Worm (Caenorhabditis elegans) whole organism, L2 larva: ENCODE measurements around the gene C56G2.9.

ENCODE experiments used
- C34F6.9 ChIP-seq: fragments of 150-350 bp; optimal IDR thresholded peaks from 2 replicates; lab custom pipeline; 2014; ENCODE audit warnings: missing biosample characterization, missing genetic modification characterization
- F13H6.1 ChIP-seq: sonication (generic microtip); optimal IDR thresholded peaks from 2 replicates; lab custom pipeline; 2016; ENCODE audit warnings: missing genetic modification characterization, missing compliant biosample characterization
- R02D3.7 ChIP-seq: fragments of 150-350 bp; optimal IDR thresholded peaks from 2 replicates; lab custom pipeline; 2014; ENCODE audit warnings: missing biosample characterization, missing genetic modification characterization
- Y55F3AM.14 ChIP-seq: fragments of 200-800 bp; sonication (Bioruptor generic); optimal IDR thresholded peaks from 2 replicates; lab custom pipeline; 2018; ENCODE audit warnings: mild to moderate bottlenecking, missing genetic modification characterization, missing compliant biosample characterization
- ZK546.5 ChIP-seq: sonication (generic microtip); optimal IDR thresholded peaks from 2 replicates; lab custom pipeline; 2017; ENCODE audit warnings: missing biosample characterization, missing genetic modification characterization
- alr-1 ChIP-seq: fragments of 150-350 bp; optimal IDR thresholded peaks from 2 replicates; lab custom pipeline; 2014; ENCODE audit warnings: missing biosample characterization, missing genetic modification characterization
- aly-2 ChIP-seq: fragments of 150-350 bp; optimal IDR thresholded peaks from 2 replicates; lab custom pipeline; 2014; ENCODE audit warnings: missing biosample characterization, missing genetic modification characterization
- ama-1 ChIP-seq: fragments of 150-350 bp; optimal IDR thresholded peaks from 2 replicates; lab custom pipeline; 2018; ENCODE audit warnings: inconsistent platforms
- blmp-1 ChIP-seq: sonication (generic microtip); optimal IDR thresholded peaks from 2 replicates; lab custom pipeline; 2017; ENCODE audit warnings: missing genetic modification characterization, mild to moderate bottlenecking, missing compliant biosample characterization, antibody characterized with exemption, moderate library complexity; ENCODE audit not compliant: insufficient read depth
- ceh-16 ChIP-seq: fragments of 150-350 bp; optimal IDR thresholded peaks from 2 replicates; lab custom pipeline; 2014; ENCODE audit warnings: missing biosample characterization, missing genetic modification characterization
- ceh-82 ChIP-seq: fragments of 150-350 bp; optimal IDR thresholded peaks from 2 replicates; lab custom pipeline; 2014; ENCODE audit warnings: missing biosample characterization, missing genetic modification characterization
- crh-2 ChIP-seq: sonication (generic microtip); optimal IDR thresholded peaks from 2 replicates; lab custom pipeline; 2017; ENCODE audit warnings: missing biosample characterization, missing genetic modification characterization
- dmd-4 ChIP-seq: sonication (generic microtip); optimal IDR thresholded peaks from 2 replicates; lab custom pipeline; 2017; ENCODE audit warnings: missing biosample characterization, missing genetic modification characterization
- egl-27 ChIP-seq: sonication (generic microtip); optimal IDR thresholded peaks from 3 replicates; lab custom pipeline; 2017; ENCODE audit warnings: missing biosample characterization, missing genetic modification reagents, missing genetic modification characterization
- elt-1 ChIP-seq: fragments of 150-350 bp; optimal IDR thresholded peaks from 2 replicates; lab custom pipeline; 2014; ENCODE audit warnings: missing biosample characterization, missing genetic modification characterization
- elt-3 ChIP-seq: sonication (generic microtip); optimal IDR thresholded peaks from 2 replicates; lab custom pipeline; 2017; ENCODE audit warnings: missing biosample characterization, missing genetic modification characterization
- fos-1 ChIP-seq: fragments of 150-350 bp; optimal IDR thresholded peaks from 2 replicates; lab custom pipeline; 2014; ENCODE audit warnings: missing biosample characterization, missing genetic modification characterization
- gmeb-1 ChIP-seq: fragments of 150-350 bp; optimal IDR thresholded peaks from 2 replicates; lab custom pipeline; 2014; ENCODE audit warnings: missing biosample characterization, missing genetic modification characterization
- lin-11 ChIP-seq: fragments of 150-350 bp; sonication (generic microtip); optimal IDR thresholded peaks from 2 replicates; lab custom pipeline; 2014; ENCODE audit warnings: missing biosample characterization, missing genetic modification characterization, inconsistent platforms, mixed read lengths
- lin-13 ChIP-seq: fragments of 150-350 bp; optimal IDR thresholded peaks from 2 replicates; lab custom pipeline; 2014; ENCODE audit warnings: missing biosample characterization, missing genetic modification reagents, missing genetic modification characterization
- lin-39 ChIP-seq: fragments of 150-350 bp; optimal IDR thresholded peaks from 2 replicates; lab custom pipeline; 2014; ENCODE audit warnings: missing biosample characterization, missing genetic modification reagents, missing genetic modification characterization
- lsy-2 ChIP-seq, 2 experiments: fragments of 150-350 bp in 1 of 2; sonication (generic microtip) in 1 of 2; optimal IDR thresholded peaks; 2 replicates each; lab custom pipeline; 2014 to 2017; ENCODE audit warnings: missing biosample characterization in 2 of 2, missing genetic modification characterization in 2 of 2
- mab-5 ChIP-seq: fragments of 150-350 bp; optimal IDR thresholded peaks from 2 replicates; lab custom pipeline; 2014; ENCODE audit warnings: missing biosample characterization, missing genetic modification characterization
- mbf-1 ChIP-seq: sonication (generic microtip); optimal IDR thresholded peaks from 2 replicates; lab custom pipeline; 2017; ENCODE audit warnings: missing biosample characterization, missing genetic modification characterization
- mdl-1 ChIP-seq, 2 experiments: fragments of 150-350 bp in 1 of 2; sonication (generic microtip) in 1 of 2; optimal IDR thresholded peaks; 2 replicates each; lab custom pipeline; 2017; ENCODE audit warnings: missing biosample characterization in 2 of 2, missing genetic modification characterization in 2 of 2
- nhr-10 ChIP-seq: sonication (generic microtip); optimal IDR thresholded peaks from 2 replicates; lab custom pipeline; 2017; ENCODE audit warnings: missing biosample characterization, missing genetic modification characterization
- nhr-11 ChIP-seq: fragments of 150-350 bp; optimal IDR thresholded peaks from 2 replicates; lab custom pipeline; 2014; ENCODE audit warnings: missing biosample characterization, missing genetic modification characterization
- nhr-12 ChIP-seq: fragments of 150-350 bp; optimal IDR thresholded peaks from 2 replicates; lab custom pipeline; 2014; ENCODE audit warnings: missing biosample characterization, missing genetic modification characterization
- nhr-129 ChIP-seq: fragments of 150-350 bp; optimal IDR thresholded peaks from 2 replicates; lab custom pipeline; 2014; ENCODE audit warnings: missing biosample characterization, missing genetic modification characterization
- nhr-21 ChIP-seq: fragments of 150-350 bp; optimal IDR thresholded peaks from 2 replicates; lab custom pipeline; 2014; ENCODE audit warnings: missing biosample characterization, missing genetic modification characterization
- nhr-23 ChIP-seq: fragments of 150-350 bp; optimal IDR thresholded peaks from 2 replicates; lab custom pipeline; 2014; ENCODE audit warnings: missing biosample characterization, missing genetic modification reagents, missing genetic modification characterization
- nhr-237 ChIP-seq: fragments of 150-350 bp; optimal IDR thresholded peaks from 2 replicates; lab custom pipeline; 2014; ENCODE audit warnings: missing biosample characterization, missing genetic modification characterization
- nhr-25 ChIP-seq: fragments of 150-350 bp; sonication (generic microtip); optimal IDR thresholded peaks from 3 replicates; lab custom pipeline; 2014; ENCODE audit warnings: missing biosample characterization, missing genetic modification characterization
- nhr-6 ChIP-seq: fragments of 150-350 bp; optimal IDR thresholded peaks from 2 replicates; lab custom pipeline; 2014; ENCODE audit warnings: missing biosample characterization, missing genetic modification characterization
- nhr-77 ChIP-seq: fragments of 150-350 bp; optimal IDR thresholded peaks from 2 replicates; lab custom pipeline; 2014; ENCODE audit warnings: missing biosample characterization, missing genetic modification characterization
- peb-1 ChIP-seq: fragments of 150-350 bp; optimal IDR thresholded peaks from 2 replicates; lab custom pipeline; 2014; ENCODE audit warnings: missing biosample characterization, missing genetic modification characterization
- sem-4 ChIP-seq: fragments of 150-350 bp; optimal IDR thresholded peaks from 2 replicates; lab custom pipeline; 2014; ENCODE audit warnings: missing biosample characterization, missing genetic modification reagents, missing genetic modification characterization
- skn-1 ChIP-seq: sonication (generic microtip); optimal IDR thresholded peaks from 2 replicates; lab custom pipeline; 2017; ENCODE audit warnings: missing biosample characterization, missing genetic modification characterization
- sma-3 ChIP-seq: sonication (generic microtip); optimal IDR thresholded peaks from 2 replicates; lab custom pipeline; 2016; ENCODE audit warnings: missing genetic modification reagents, missing genetic modification characterization, missing compliant biosample characterization
- sma-9 ChIP-seq, 2 experiments: fragments of 150-350 bp in 1 of 2; sonication (generic microtip) in 1 of 2; optimal IDR thresholded peaks; 2 replicates each; lab custom pipeline; 2014 to 2016; ENCODE audit warnings: missing genetic modification characterization in 2 of 2, mild to moderate bottlenecking in 1 of 2, missing biosample characterization in 1 of 2, missing compliant biosample characterization in 1 of 2, missing genetic modification reagents in 1 of 2, moderate library complexity in 1 of 2
- snpc-4 ChIP-seq: fragments of 150-350 bp; optimal IDR thresholded peaks from 2 replicates; lab custom pipeline; 2014; ENCODE audit warnings: missing biosample characterization, missing genetic modification characterization
- unc-39 ChIP-seq: fragments of 150-350 bp; optimal IDR thresholded peaks from 2 replicates; lab custom pipeline; 2014; ENCODE audit warnings: missing biosample characterization, missing genetic modification characterization
- unc-55 ChIP-seq: fragments of 150-350 bp; sonication (generic microtip); optimal IDR thresholded peaks from 3 replicates; lab custom pipeline; 2014; ENCODE audit warnings: missing biosample characterization, missing genetic modification reagents, missing genetic modification characterization
- unc-62 ChIP-seq: fragments of 150-350 bp; optimal IDR thresholded peaks from 2 replicates; lab custom pipeline; 2014; ENCODE audit warnings: missing biosample characterization, missing genetic modification reagents, missing genetic modification characterization
- zag-1 ChIP-seq: fragments of 150-350 bp; optimal IDR thresholded peaks from 2 replicates; lab custom pipeline; 2014; ENCODE audit warnings: missing biosample characterization, missing genetic modification characterization
- ztf-1 ChIP-seq: fragments of 200-800 bp; sonication (Bioruptor generic); conservative IDR thresholded peaks from 2 replicates; pipeline ENCODE4 v1.3.6; 2022; ENCODE audit warnings: missing genetic modification characterization, missing compliant biosample characterization
- ztf-11 ChIP-seq: sonication (generic microtip); optimal IDR thresholded peaks from 2 replicates; lab custom pipeline; 2017; ENCODE audit warnings: missing biosample characterization, missing genetic modification characterization
- ztf-4 ChIP-seq: fragments of 150-350 bp; optimal IDR thresholded peaks from 2 replicates; lab custom pipeline; 2014; ENCODE audit warnings: missing biosample characterization, missing genetic modification characterization

C56G2.9 gene

DNA sequence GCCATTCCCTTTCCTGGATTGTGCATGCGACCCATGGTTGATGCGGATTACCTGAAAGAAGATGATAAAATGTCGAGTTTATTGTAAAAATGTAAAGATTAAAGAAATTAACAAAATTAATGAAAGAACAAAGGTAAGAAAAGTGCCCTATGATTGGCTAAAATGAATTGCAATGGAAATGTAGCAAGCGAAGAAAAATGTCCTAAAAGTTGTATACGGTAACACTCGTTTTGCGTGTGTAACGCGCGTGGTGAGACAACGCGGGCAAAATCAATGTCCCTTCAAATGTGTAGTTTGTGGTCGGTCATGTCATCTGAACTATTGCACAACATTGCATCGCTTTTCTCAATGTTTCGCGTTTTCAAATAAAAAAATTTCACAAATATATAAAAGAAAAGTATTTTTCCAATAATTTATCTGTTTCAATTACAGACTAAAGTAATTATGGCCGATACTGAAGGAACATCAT is 31.9 kb upstream of the C56G2.9 start, which contains the start of the genes rps-13 and nfx-1:
Gene rps-13 (minus strand): TSS at position 51 of the 469 bp plus-strand sequence.
Gene nfx-1 (plus strand): TSS at position 433 of the 469 bp plus-strand sequence.
- TF ChIP-seq nhr-237 (tag; lab: Kevin White, UChicago) (no peak), unc-55 (GFP tag; lab: Kevin White, UChicago) (peak; percentile 95), F13H6.1 (tag; lab: Kevin White, UChicago) (peak; percentile 54), lsy-2 (tag; optimal IDR thresholded peaks at IDR 0.05; lab: Kevin White, UChicago) (peak; percentile 96 to 99), ama-1 (lab: Kevin White, UChicago) (peak; percentile 27), elt-1 (no peak), ztf-1 (GFP tag; lab: Robert Waterston, UW) (no peak), nhr-6 (tag; lab: Kevin White, UChicago) (peak; percentile 32), nhr-23 (no peak), mdl-1 (tag; optimal IDR thresholded peaks at IDR 0.05; lab: Kevin White, UChicago) (peak; percentile 38 to 39), crh-2 (tag; lab: Kevin White, UChicago) (peak; percentile 83), ceh-82 (tag; lab: Kevin White, UChicago) (peak; percentile 31), sem-4 (tag; lab: Kevin White, UChicago) (no peak), blmp-1 (tag; lab: Kevin White, UChicago) (peak; percentile 73), lin-39 (no peak), ztf-4 (tag; lab: Kevin White, UChicago) (peak; percentile 40), nhr-25 (tag; lab: Kevin White, UChicago) (peak; percentile 73), egl-27 (tag; lab: Kevin White, UChicago) (peak; percentile 2), R02D3.7 (no peak), ztf-11 (tag; lab: Kevin White, UChicago) (no peak), nhr-129 (tag; lab: Kevin White, UChicago) (peak; percentile 99), alr-1 (no peak), unc-62 (no peak), lin-13 (GFP tag; lab: Kevin White, UChicago) (peak; percentile 79), sma-9 (GFP tag; optimal IDR thresholded peaks at IDR 0.05; lab: Kevin White, UChicago) (peak; percentile 72), sma-9 (tag; optimal IDR thresholded peaks at IDR 0.05; lab: Kevin White, UChicago) (no peak), nhr-10 (tag; lab: Kevin White, UChicago) (peak; percentile 17), C34F6.9 (tag; lab: Kevin White, UChicago) (peak; percentile 87), mbf-1 (no peak), lin-11 (tag; lab: Kevin White, UChicago) (peak; percentile 61), sma-3 (peak; percentile 70), aly-2 (tag; lab: Kevin White, UChicago) (no peak), mab-5 (peak; percentile 58), nhr-77 (tag; lab: Kevin White, UChicago) (no peak), elt-3 (tag; lab: Kevin White, UChicago) (no peak), nhr-11 (tag; lab: Kevin White, UChicago) (no peak), ZK546.5 (peak; percentile 28), ceh-16 (no peak), unc-39 (no peak), fos-1 (tag; lab: Kevin White, UChicago) (peak; percentile 77), zag-1 (tag; lab: Kevin White, UChicago) (no peak), nhr-12 (tag; lab: Kevin White, UChicago) (no peak), gmeb-1 (tag; lab: Kevin White, UChicago) (peak; percentile 77), Y55F3AM.14 (no peak), skn-1 (tag; lab: Kevin White, UChicago) (peak; percentile 37), snpc-4 (tag; lab: Kevin White, UChicago) (no peak), nhr-21 (tag; lab: Kevin White, UChicago) (peak; percentile 24), peb-1 (tag; lab: Kevin White, UChicago) (no peak), dmd-4 (tag; lab: Kevin White, UChicago) (no peak)
